Worm (Caenorhabditis elegans): ENCODE results near the gene T13C5.3.

Gene T13C5.3

DNA sequence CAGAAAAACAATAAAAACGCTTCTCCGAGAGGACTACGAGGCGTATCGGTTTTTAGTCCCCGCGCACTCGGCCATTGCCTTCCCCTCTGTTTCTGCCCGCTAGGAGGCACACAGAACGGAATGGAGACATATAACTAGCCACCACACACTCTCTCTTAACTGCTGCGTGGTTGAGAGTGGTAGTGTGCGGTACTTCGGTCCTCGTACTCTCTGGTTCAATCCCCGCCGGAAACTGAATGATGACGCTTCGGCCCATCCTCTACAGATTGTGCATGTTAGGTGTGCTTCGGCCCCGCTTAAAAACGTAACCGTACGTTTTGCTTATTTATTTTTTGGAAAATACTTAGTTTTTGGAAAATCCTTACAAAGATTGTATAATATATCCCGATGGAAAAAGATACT lies 29.4 kb downstream of the T13C5.3 start, which contains the start of gene T13C5.6:
TSS of gene T13C5.6 (minus strand) at position 1 of the 402 bp plus-strand sequence.
- TF ChIP-seq ceh-39 (tag; optimal IDR thresholded peaks at IDR 0.05) (peak; percentile 62), pha-4 (tag; optimal IDR thresholded peaks at IDR 0.05) (peak; percentile 95), nhr-76 (tag; optimal IDR thresholded peaks at IDR 0.05) (peak; percentile 71), nhr-237 (tag; optimal IDR thresholded peaks at IDR 0.05) (peak; percentile 76), tbx-8 (GFP tag; optimal IDR thresholded peaks at IDR 0.05) (peak; percentile 97), lin-32 (GFP tag; optimal IDR thresholded peaks at IDR 0.05) (peak; percentile 96), lin-13 (tag; optimal IDR thresholded peaks at IDR 0.05) (peak; percentile 90), elt-1 (tag; optimal IDR thresholded peaks at IDR 0.05; ENCODE audit: borderline replicate concordance, insufficient read depth) (peak; percentile 37), flh-1 (GFP tag; optimal IDR thresholded peaks at IDR 0.05) (peak; percentile 89), unc-62 (GFP tag; optimal IDR thresholded peaks at IDR 0.05) (peak; percentile 84), mab-5 (tag; optimal IDR thresholded peaks at IDR 0.05) (peak; percentile 26), snpc-4 (tag; optimal IDR thresholded peaks at IDR 0.05) (no peak), hlh-1 (tag; optimal IDR thresholded peaks at IDR 0.05) (peak; percentile 78), drap-1 (GFP tag; optimal IDR thresholded peaks at IDR 0.05) (peak; percentile 99), mls-2 (tag; optimal IDR thresholded peaks at IDR 0.05) (peak; percentile 99), ceh-43 (GFP tag; optimal IDR thresholded peaks at IDR 0.05) (peak; percentile 95), sptf-1 (tag; optimal IDR thresholded peaks at IDR 0.05) (peak; percentile 98), bed-3 (GFP tag; optimal IDR thresholded peaks at IDR 0.05) (peak; percentile 91), ztf-11 (tag; optimal IDR thresholded peaks at IDR 0.05) (peak; percentile 66), mep-1 (tag; optimal IDR thresholded peaks at IDR 0.05) (peak; percentile 94), ces-1 (GFP tag; optimal IDR thresholded peaks at IDR 0.05) (peak; percentile 84), ham-2 (GFP tag; optimal IDR thresholded peaks at IDR 0.05) (peak; percentile 97), sem-2 (GFP tag; optimal IDR thresholded peaks at IDR 0.05) (peak; percentile 93), nhr-2 (tag; optimal IDR thresholded peaks at IDR 0.05) (peak; percentile 18), blmp-1 (tag; optimal IDR thresholded peaks at IDR 0.05) (no peak), unc-39 (tag; optimal IDR thresholded peaks at IDR 0.05) (peak; percentile 89), unc-120 (tag; optimal IDR thresholded peaks at IDR 0.05; ENCODE audit: poor library complexity, severe bottlenecking) (peak; percentile 97), elt-3 (tag; optimal IDR thresholded peaks at IDR 0.05) (peak; percentile 45), lsy-2 (tag; optimal IDR thresholded peaks at IDR 0.05) (peak; percentile 72), cnd-1 (tag; optimal IDR thresholded peaks at IDR 0.05) (peak; percentile 98), M03D4.4 (tag; optimal IDR thresholded peaks at IDR 0.05) (peak; percentile 97), zip-8 (tag; optimal IDR thresholded peaks at IDR 0.05) (no peak), ceh-83 (GFP tag; optimal IDR thresholded peaks at IDR 0.05) (peak; percentile 97), nhr-28 (tag; optimal IDR thresholded peaks at IDR 0.05) (peak; percentile 75), nhr-12 (tag; optimal IDR thresholded peaks at IDR 0.05) (peak; percentile 64)

DNA sequence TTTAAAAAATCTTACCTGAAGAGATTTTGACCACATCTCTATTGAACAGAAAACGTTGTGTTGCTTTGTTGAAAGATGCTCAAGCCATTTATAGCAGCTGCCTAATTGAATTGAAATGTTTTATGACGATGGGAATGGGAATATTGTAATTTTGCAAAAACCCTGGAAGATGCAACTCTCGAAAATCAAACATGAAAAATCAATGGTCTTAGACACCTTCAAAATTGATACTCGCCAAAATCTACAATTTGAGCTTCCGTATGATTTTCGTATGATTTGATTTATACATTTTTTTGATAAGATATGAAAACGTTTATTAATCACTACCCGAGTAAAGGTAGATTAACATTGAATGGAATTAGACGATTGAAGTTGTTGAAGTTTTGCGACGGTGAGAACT lies 30.1 kb downstream of the T13C5.3 start, which contains the start of gene C14F11.7:
TSS of gene C14F11.7 (minus strand) at position 101 of the 400 bp plus-strand sequence.
- TF ChIP-seq mep-1 (tag; optimal IDR thresholded peaks at IDR 0.05) = no peak
- no peak for TF ChIP-seq ztf-11 (tag; optimal IDR thresholded peaks at IDR 0.05)
- TF ChIP-seq elt-1 (tag; optimal IDR thresholded peaks at IDR 0.05; ENCODE audit: borderline replicate concordance, insufficient read depth) = no peak
- no peak for TF ChIP-seq lsy-2 (tag; optimal IDR thresholded peaks at IDR 0.05)
- no peak for TF ChIP-seq ceh-43 (GFP tag; optimal IDR thresholded peaks at IDR 0.05)
- TF ChIP-seq blmp-1 (tag; optimal IDR thresholded peaks at IDR 0.05) = no peak
- no peak for TF ChIP-seq ceh-83 (GFP tag; optimal IDR thresholded peaks at IDR 0.05)
- TF ChIP-seq tbx-8 (GFP tag; optimal IDR thresholded peaks at IDR 0.05) = no peak
- TF ChIP-seq unc-62 (GFP tag; optimal IDR thresholded peaks at IDR 0.05) = no peak
- no peak for TF ChIP-seq ham-2 (GFP tag; optimal IDR thresholded peaks at IDR 0.05)
- TF ChIP-seq flh-1 (GFP tag; optimal IDR thresholded peaks at IDR 0.05) = no peak
- TF ChIP-seq mab-5 (tag; optimal IDR thresholded peaks at IDR 0.05) = no peak
- no peak for TF ChIP-seq sem-2 (GFP tag; optimal IDR thresholded peaks at IDR 0.05)
- no peak for TF ChIP-seq snpc-4 (tag; optimal IDR thresholded peaks at IDR 0.05)
- TF ChIP-seq unc-39 (tag; optimal IDR thresholded peaks at IDR 0.05) = no peak
- no peak for TF ChIP-seq nhr-237 (tag; optimal IDR thresholded peaks at IDR 0.05)
- no peak for TF ChIP-seq ceh-39 (tag; optimal IDR thresholded peaks at IDR 0.05)
- TF ChIP-seq hlh-1 (tag; optimal IDR thresholded peaks at IDR 0.05) = no peak
- no peak for TF ChIP-seq nhr-12 (tag; optimal IDR thresholded peaks at IDR 0.05)

DNA sequence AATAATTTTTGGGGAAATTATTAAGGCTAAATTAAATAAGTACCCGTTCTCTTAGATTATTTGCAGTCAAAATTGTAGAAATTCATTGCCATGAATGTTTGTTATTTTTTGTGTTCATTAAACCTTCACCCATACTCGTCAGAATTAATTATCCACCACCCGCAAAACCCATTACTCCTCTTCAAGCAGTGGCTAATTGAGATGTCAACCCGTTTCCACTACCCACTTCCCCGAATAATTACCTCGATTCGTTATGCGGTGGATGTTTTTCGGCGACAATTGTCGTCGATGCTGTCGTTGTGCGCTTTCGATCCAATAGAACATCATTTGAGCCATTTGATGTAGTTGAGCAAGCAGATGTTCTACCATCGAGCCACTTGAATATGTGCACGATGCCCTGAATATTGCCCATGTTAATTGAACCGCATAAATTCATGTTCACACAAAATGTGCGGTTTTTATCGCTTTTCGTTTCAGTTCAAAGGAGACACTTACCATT lies 33.1 kb downstream of the T13C5.3 start:
- TF ChIP-seq pha-4 (tag; optimal IDR thresholded peaks at IDR 0.05) = no peak
- TF ChIP-seq ham-2 (GFP tag; optimal IDR thresholded peaks at IDR 0.05) = no peak
- no peak for TF ChIP-seq sem-2 (GFP tag; optimal IDR thresholded peaks at IDR 0.05)
- TF ChIP-seq ceh-83 (GFP tag; optimal IDR thresholded peaks at IDR 0.05) = no peak
- TF ChIP-seq ceh-43 (GFP tag; optimal IDR thresholded peaks at IDR 0.05) = peak; percentile 55
- TF ChIP-seq drap-1 (GFP tag; optimal IDR thresholded peaks at IDR 0.05) = no peak
- no peak for TF ChIP-seq unc-120 (tag; optimal IDR thresholded peaks at IDR 0.05; ENCODE audit: poor library complexity, severe bottlenecking)
- TF ChIP-seq blmp-1 (tag; optimal IDR thresholded peaks at IDR 0.05) = no peak
- no peak for TF ChIP-seq lin-13 (tag; optimal IDR thresholded peaks at IDR 0.05)
- peak; percentile 88 for TF ChIP-seq ces-1 (GFP tag; optimal IDR thresholded peaks at IDR 0.05)
- no peak for TF ChIP-seq lsy-2 (tag; optimal IDR thresholded peaks at IDR 0.05)
- no peak for TF ChIP-seq elt-3 (tag; optimal IDR thresholded peaks at IDR 0.05)
- no peak for TF ChIP-seq bed-3 (GFP tag; optimal IDR thresholded peaks at IDR 0.05)
- no peak for TF ChIP-seq lin-32 (GFP tag; optimal IDR thresholded peaks at IDR 0.05)
- TF ChIP-seq unc-62 (GFP tag; optimal IDR thresholded peaks at IDR 0.05) = no peak
- TF ChIP-seq ztf-11 (tag; optimal IDR thresholded peaks at IDR 0.05) = no peak
